Worm (Caenorhabditis elegans) whole organism, late embryonic: ENCODE results near the gene F52E10.2.
A peak's percentile ranks its signal among the peaks of the same experiment; 100 is the strongest.

ENCODE experiments used
- C08G9.2 ChIP-seq: sonication (generic microtip); optimal IDR thresholded peaks from 2 replicates; lab custom pipeline; 2016; ENCODE audit warnings: mild to moderate bottlenecking, missing genetic modification characterization, moderate library complexity, missing compliant biosample characterization
- C38D4.7 ChIP-seq: fragments of 200-800 bp; sonication (Bioruptor generic); optimal IDR thresholded peaks from 2 replicates; lab custom pipeline; 2018; ENCODE audit warnings: mild to moderate bottlenecking, missing genetic modification characterization, moderate library complexity, missing compliant biosample characterization
- F13H6.1 ChIP-seq: sonication (generic microtip); optimal IDR thresholded peaks from 2 replicates; lab custom pipeline; 2016; ENCODE audit warnings: missing genetic modification characterization, missing compliant biosample characterization
- K02D7.2 ChIP-seq: sonication (generic microtip); optimal IDR thresholded peaks from 2 replicates; lab custom pipeline; 2017; ENCODE audit warnings: mild to moderate bottlenecking, missing genetic modification characterization, missing compliant biosample characterization
- K09A11.1 ChIP-seq: sonication (generic microtip); optimal IDR thresholded peaks from 2 replicates; lab custom pipeline; 2017; ENCODE audit warnings: antibody characterized with exemption, mild to moderate bottlenecking, missing genetic modification characterization, missing compliant biosample characterization; ENCODE audit not compliant: insufficient read depth
- T23F11.4 ChIP-seq: fragments of 200-800 bp; sonication (Bioruptor generic); optimal IDR thresholded peaks from 2 replicates; lab custom pipeline; 2018; ENCODE audit warnings: mild to moderate bottlenecking, missing genetic modification characterization, missing compliant biosample characterization
- Y22D7AL.16 ChIP-seq: sonication (generic microtip); optimal IDR thresholded peaks from 2 replicates; lab custom pipeline; 2016; ENCODE audit warnings: missing genetic modification characterization, missing compliant biosample characterization
- ahr-1 ChIP-seq: sonication (generic microtip); optimal IDR thresholded peaks from 2 replicates; lab custom pipeline; 2016; ENCODE audit warnings: missing genetic modification characterization, missing compliant biosample characterization
- ama-1 ChIP-seq: fragments of 150-350 bp; optimal IDR thresholded peaks from 2 replicates; lab custom pipeline; 2014
- ceh-14 ChIP-seq: sonication (generic microtip); optimal IDR thresholded peaks from 2 replicates; lab custom pipeline; 2016; ENCODE audit warnings: missing genotype, missing genetic modification characterization, missing compliant biosample characterization
- ceh-22 ChIP-seq: sonication (generic microtip); optimal IDR thresholded peaks from 2 replicates; lab custom pipeline; 2017; ENCODE audit warnings: missing biosample characterization, missing genetic modification characterization
- ceh-24 ChIP-seq: sonication (generic microtip); optimal IDR thresholded peaks from 2 replicates; lab custom pipeline; 2016; ENCODE audit warnings: mild to moderate bottlenecking, missing genetic modification characterization, missing compliant biosample characterization
- ceh-30 ChIP-seq: fragments of 150-350 bp; optimal IDR thresholded peaks from 2 replicates; lab custom pipeline; 2014; ENCODE audit warnings: missing biosample characterization, missing genetic modification characterization
- ceh-34 ChIP-seq: sonication (generic microtip); optimal IDR thresholded peaks from 2 replicates; lab custom pipeline; 2016; ENCODE audit warnings: mild to moderate bottlenecking, missing genetic modification characterization, missing compliant biosample characterization
- ceh-45 ChIP-seq: fragments of 200-800 bp; sonication (Bioruptor generic); IDR thresholded peaks from 2 replicates; pipeline ENCODE4 v1.3.6; 2022; ENCODE audit warnings: missing genetic modification reagents, missing genetic modification characterization, missing compliant biosample characterization
- ceh-48 ChIP-seq: sonication (generic microtip); optimal IDR thresholded peaks from 2 replicates; lab custom pipeline; 2016; ENCODE audit warnings: missing genetic modification characterization, inconsistent platforms, missing compliant biosample characterization
- ceh-6 ChIP-seq: fragments of 200-800 bp; sonication (Bioruptor generic); optimal IDR thresholded peaks from 2 replicates; lab custom pipeline; 2018; ENCODE audit warnings: mild to moderate bottlenecking, missing genetic modification characterization, missing compliant biosample characterization
- che-1 ChIP-seq: sonication (generic microtip); optimal IDR thresholded peaks from 2 replicates; lab custom pipeline; 2016; ENCODE audit warnings: mild to moderate bottlenecking, missing genetic modification characterization, missing compliant biosample characterization
- dmd-4 ChIP-seq: sonication (generic microtip); optimal IDR thresholded peaks from 2 replicates; lab custom pipeline; 2016; ENCODE audit warnings: borderline replicate concordance, missing genetic modification characterization, missing compliant biosample characterization
- dve-1 ChIP-seq: sonication (generic microtip); optimal IDR thresholded peaks from 2 replicates; lab custom pipeline; 2017; ENCODE audit warnings: antibody characterized with exemption, mild to moderate bottlenecking, missing genetic modification characterization, missing compliant biosample characterization
- elt-2 ChIP-seq: sonication (generic microtip); optimal IDR thresholded peaks from 2 replicates; lab custom pipeline; 2016; ENCODE audit warnings: missing genetic modification reagents, missing genetic modification characterization, missing compliant biosample characterization
- fax-1 ChIP-seq: sonication (generic microtip); optimal IDR thresholded peaks from 2 replicates; lab custom pipeline; 2016; ENCODE audit warnings: missing genotype, missing genetic modification characterization, missing compliant biosample characterization
- fkh-10 ChIP-seq: fragments of 150-350 bp; optimal IDR thresholded peaks from 2 replicates; lab custom pipeline; 2014; ENCODE audit warnings: missing biosample characterization, missing genetic modification reagents, missing genetic modification characterization
- fkh-6 ChIP-seq: sonication (generic microtip); optimal IDR thresholded peaks from 2 replicates; lab custom pipeline; 2016; ENCODE audit warnings: missing genetic modification characterization, missing compliant biosample characterization
- hlh-15 ChIP-seq: sonication (generic microtip); optimal IDR thresholded peaks from 2 replicates; lab custom pipeline; 2016; ENCODE audit warnings: missing genetic modification characterization, missing compliant biosample characterization
- hlh-6 ChIP-seq: sonication (generic microtip); optimal IDR thresholded peaks from 2 replicates; lab custom pipeline; 2016; ENCODE audit warnings: missing genotype, missing genetic modification characterization, missing compliant biosample characterization
- lim-6 ChIP-seq: sonication (generic microtip); optimal IDR thresholded peaks from 2 replicates; lab custom pipeline; 2016; ENCODE audit warnings: missing genetic modification characterization, missing compliant biosample characterization
- madf-2 ChIP-seq: sonication (generic microtip); optimal IDR thresholded peaks from 2 replicates; lab custom pipeline; 2017; ENCODE audit warnings: missing genetic modification characterization, missing compliant biosample characterization
- mec-3 ChIP-seq: sonication (generic microtip); optimal IDR thresholded peaks from 2 replicates; lab custom pipeline; 2016; ENCODE audit warnings: borderline replicate concordance, missing genetic modification characterization, missing compliant biosample characterization
- nfya-1 ChIP-seq: sonication (generic microtip); optimal IDR thresholded peaks from 2 replicates; lab custom pipeline; 2017; ENCODE audit warnings: missing genetic modification characterization, mild to moderate bottlenecking, missing compliant biosample characterization, antibody characterized with exemption, moderate library complexity
- nhr-11 ChIP-seq: fragments of 150-350 bp; optimal IDR thresholded peaks from 2 replicates; lab custom pipeline; 2014; ENCODE audit warnings: missing biosample characterization, missing genetic modification characterization
- nhr-232 ChIP-seq: sonication (generic microtip); optimal IDR thresholded peaks from 2 replicates; lab custom pipeline; 2016; ENCODE audit warnings: missing genetic modification characterization, missing compliant biosample characterization
- odd-2 ChIP-seq: sonication (generic microtip); optimal IDR thresholded peaks from 2 replicates; lab custom pipeline; 2017; ENCODE audit warnings: antibody characterized with exemption, mild to moderate bottlenecking, missing genetic modification characterization, missing compliant biosample characterization
- pag-3 ChIP-seq: sonication (generic microtip); optimal IDR thresholded peaks from 2 replicates; lab custom pipeline; 2016; ENCODE audit warnings: missing compliant biosample characterization, missing genetic modification characterization, borderline replicate concordance
- pat-9 ChIP-seq: fragments of 200-800 bp; sonication (Bioruptor generic); optimal IDR thresholded peaks from 2 replicates; lab custom pipeline; 2018; ENCODE audit warnings: mild to moderate bottlenecking, missing genetic modification characterization, moderate library complexity, missing compliant biosample characterization
- pax-1 ChIP-seq: fragments of 150-350 bp; optimal IDR thresholded peaks from 2 replicates; lab custom pipeline; 2014; ENCODE audit warnings: missing biosample characterization, missing genetic modification characterization
- pha-2 ChIP-seq: sonication (generic microtip); optimal IDR thresholded peaks from 2 replicates; lab custom pipeline; 2017; ENCODE audit warnings: mild to moderate bottlenecking, missing genetic modification characterization, missing compliant biosample characterization
- pha-4 ChIP-seq: fragments of 150-350 bp; optimal IDR thresholded peaks from 2 replicates; lab custom pipeline; 2018; ENCODE audit warnings: missing biosample characterization, missing genetic modification reagents, missing genetic modification characterization
- pqm-1 ChIP-seq: sonication (generic microtip); optimal IDR thresholded peaks from 2 replicates; lab custom pipeline; 2016; ENCODE audit warnings: missing genetic modification characterization, missing compliant biosample characterization
- ref-2 ChIP-seq: sonication (generic microtip); optimal IDR thresholded peaks from 2 replicates; lab custom pipeline; 2016; ENCODE audit warnings: missing genetic modification characterization, missing compliant biosample characterization
- sdc-2 ChIP-seq: sonication (generic microtip); optimal IDR thresholded peaks from 2 replicates; lab custom pipeline; 2016; ENCODE audit warnings: missing genotype, missing genetic modification characterization, missing compliant biosample characterization
- sox-2 ChIP-seq: fragments of 200-800 bp; sonication (Bioruptor generic); IDR thresholded peaks from 2 replicates; pipeline ENCODE4 v1.3.6; 2022; ENCODE audit warnings: missing genetic modification reagents, missing genetic modification characterization, missing compliant biosample characterization
- sox-4 ChIP-seq: sonication (generic microtip); optimal IDR thresholded peaks from 2 replicates; lab custom pipeline; 2017; ENCODE audit warnings: mild to moderate bottlenecking, missing genetic modification characterization, inconsistent platforms, missing compliant biosample characterization
- syd-9 ChIP-seq: sonication (generic microtip); optimal IDR thresholded peaks from 2 replicates; lab custom pipeline; 2016; ENCODE audit warnings: mild to moderate bottlenecking, missing genetic modification characterization, moderate library complexity, missing compliant biosample characterization
- tbx-2 ChIP-seq: sonication (generic microtip); optimal IDR thresholded peaks from 2 replicates; lab custom pipeline; 2016; ENCODE audit warnings: missing genetic modification characterization, missing compliant biosample characterization
- tbx-7 ChIP-seq: sonication (generic microtip); optimal IDR thresholded peaks from 2 replicates; lab custom pipeline; 2016; ENCODE audit warnings: missing genotype, missing genetic modification characterization, missing compliant biosample characterization
- ttx-3 ChIP-seq: sonication (generic microtip); optimal IDR thresholded peaks from 2 replicates; lab custom pipeline; 2016; ENCODE audit warnings: missing genetic modification reagents, missing genetic modification characterization, missing compliant biosample characterization
- unc-3 ChIP-seq, 2 experiments: fragments of 200-800 bp in 1 of 2; sonication (Bioruptor generic) in 1 of 2; sonication (generic microtip) in 1 of 2; conservative IDR thresholded peaks in 1 of 2; optimal IDR thresholded peaks in 1 of 2; 2 replicates each; pipeline versions ENCODE4 v1.3.6 to Lab custom; 2016 to 2022; ENCODE audit warnings: missing compliant biosample characterization in 2 of 2, missing genetic modification characterization in 2 of 2, missing genetic modification reagents in 1 of 2
- unc-42 ChIP-seq: sonication (generic microtip); optimal IDR thresholded peaks from 2 replicates; lab custom pipeline; 2016; ENCODE audit warnings: missing genotype, missing genetic modification characterization, missing compliant biosample characterization
- zip-5 ChIP-seq: sonication (generic microtip); optimal IDR thresholded peaks from 2 replicates; lab custom pipeline; 2016; ENCODE audit warnings: missing genetic modification characterization, missing compliant biosample characterization

The F52E10.2 gene

ce11 chrX:16285151-16285550, 2.1 kb upstream of the F52E10.2 start:
- TF ChIP-seq ceh-14 (tag; lab: Kevin White, UChicago) (no peak), pha-2 (tag; lab: Kevin White, UChicago) (no peak), ceh-24 (no peak), odd-2 (tag; lab: Kevin White, UChicago) (no peak), tbx-7 (tag; lab: Kevin White, UChicago) (no peak), fax-1 (tag; lab: Kevin White, UChicago) (no peak), ama-1 (lab: Kevin White, UChicago) (no peak), hlh-15 (tag; lab: Kevin White, UChicago) (no peak), F13H6.1 (tag; lab: Kevin White, UChicago) (no peak), pax-1 (tag; lab: Kevin White, UChicago) (no peak), mec-3 (tag; lab: Kevin White, UChicago) (no peak)

ce11 chrX:16275255-16275813, 7.7 kb downstream of the F52E10.2 start, which contains the start of gene sdc-1:
Gene sdc-1 (plus strand): TSS chrX:16275763.
- TF ChIP-seq dve-1 (tag; lab: Kevin White, UChicago) (no peak), unc-42 (tag; lab: Kevin White, UChicago) (peak; percentile 14), K02D7.2 (tag; lab: Kevin White, UChicago) (no peak), ref-2 (tag; lab: Kevin White, UChicago) (peak; percentile 1), ama-1 (lab: Kevin White, UChicago) (no peak), pag-3 (tag; lab: Kevin White, UChicago) (no peak), sdc-2 (tag; lab: Kevin White, UChicago) (peak; percentile 38), che-1 (tag; lab: Kevin White, UChicago) (no peak), syd-9 (tag; lab: Kevin White, UChicago) (no peak), ceh-30 (tag; lab: Kevin White, UChicago) (no peak), ceh-22 (no peak), lim-6 (tag; lab: Kevin White, UChicago) (no peak), C38D4.7 (GFP tag; lab: Kevin White, UChicago) (no peak), mec-3 (tag; lab: Kevin White, UChicago) (no peak), pqm-1 (no peak), C08G9.2 (tag; lab: Kevin White, UChicago) (no peak), ahr-1 (tag; lab: Kevin White, UChicago) (no peak), dmd-4 (tag; lab: Kevin White, UChicago) (no peak), pha-2 (tag; lab: Kevin White, UChicago) (no peak), unc-3 (GFP tag; conservative IDR thresholded peaks at IDR 0.05; lab: Robert Waterston, UW) (no peak), unc-3 (tag; optimal IDR thresholded peaks at IDR 0.05; lab: Kevin White, UChicago) (no peak), fkh-6 (tag; lab: Kevin White, UChicago) (no peak), ttx-3 (tag; lab: Kevin White, UChicago) (no peak), K09A11.1 (no peak), ceh-34 (no peak), ceh-6 (GFP tag; lab: Kevin White, UChicago) (no peak), zip-5 (tag; lab: Kevin White, UChicago) (no peak), fkh-10 (GFP tag; lab: Kevin White, UChicago) (no peak), fax-1 (tag; lab: Kevin White, UChicago) (no peak), hlh-6 (tag; lab: Kevin White, UChicago) (no peak), T23F11.4 (GFP tag; lab: Kevin White, UChicago) (no peak), Y22D7AL.16 (tag; lab: Kevin White, UChicago) (no peak), odd-2 (tag; lab: Kevin White, UChicago) (no peak), ceh-45 (no peak), tbx-2 (tag; lab: Kevin White, UChicago) (peak; percentile 38), sox-2 (GFP tag; lab: Robert Waterston, UW) (no peak), ceh-48 (no peak), elt-2 (no peak), nhr-11 (tag; lab: Kevin White, UChicago) (no peak), pha-4 (tag; lab: Kevin White, UChicago) (no peak), pat-9 (tag; lab: Kevin White, UChicago) (no peak), nfya-1 (tag; lab: Kevin White, UChicago) (peak; percentile 48), madf-2 (no peak), ceh-14 (tag; lab: Kevin White, UChicago) (no peak), nhr-232 (tag; lab: Kevin White, UChicago) (no peak), sox-4 (tag; lab: Kevin White, UChicago) (no peak)
